Worm (Caenorhabditis elegans) whole organism, L2 larva: ENCODE measurements around the gene C04G6.4.

Experiments used
- C34F6.9 ChIP-seq: fragments of 150-350 bp; optimal IDR thresholded peaks from 2 replicates; lab custom pipeline; 2014; ENCODE audit warnings: missing biosample characterization, missing genetic modification characterization
- F13H6.1 ChIP-seq: sonication (generic microtip); optimal IDR thresholded peaks from 2 replicates; lab custom pipeline; 2016; ENCODE audit warnings: missing genetic modification characterization, missing compliant biosample characterization
- R02D3.7 ChIP-seq: fragments of 150-350 bp; optimal IDR thresholded peaks from 2 replicates; lab custom pipeline; 2014; ENCODE audit warnings: missing biosample characterization, missing genetic modification characterization
- Y55F3AM.14 ChIP-seq: fragments of 200-800 bp; sonication (Bioruptor generic); optimal IDR thresholded peaks from 2 replicates; lab custom pipeline; 2018; ENCODE audit warnings: mild to moderate bottlenecking, missing genetic modification characterization, missing compliant biosample characterization
- ZK546.5 ChIP-seq: sonication (generic microtip); optimal IDR thresholded peaks from 2 replicates; lab custom pipeline; 2017; ENCODE audit warnings: missing biosample characterization, missing genetic modification characterization
- alr-1 ChIP-seq: fragments of 150-350 bp; optimal IDR thresholded peaks from 2 replicates; lab custom pipeline; 2014; ENCODE audit warnings: missing biosample characterization, missing genetic modification characterization
- aly-2 ChIP-seq: fragments of 150-350 bp; optimal IDR thresholded peaks from 2 replicates; lab custom pipeline; 2014; ENCODE audit warnings: missing biosample characterization, missing genetic modification characterization
- ama-1 ChIP-seq: fragments of 150-350 bp; optimal IDR thresholded peaks from 2 replicates; lab custom pipeline; 2018; ENCODE audit warnings: inconsistent platforms
- blmp-1 ChIP-seq: sonication (generic microtip); optimal IDR thresholded peaks from 2 replicates; lab custom pipeline; 2017; ENCODE audit warnings: missing genetic modification characterization, mild to moderate bottlenecking, missing compliant biosample characterization, antibody characterized with exemption, moderate library complexity; ENCODE audit not compliant: insufficient read depth
- ceh-16 ChIP-seq: fragments of 150-350 bp; optimal IDR thresholded peaks from 2 replicates; lab custom pipeline; 2014; ENCODE audit warnings: missing biosample characterization, missing genetic modification characterization
- ceh-82 ChIP-seq: fragments of 150-350 bp; optimal IDR thresholded peaks from 2 replicates; lab custom pipeline; 2014; ENCODE audit warnings: missing biosample characterization, missing genetic modification characterization
- crh-2 ChIP-seq: sonication (generic microtip); optimal IDR thresholded peaks from 2 replicates; lab custom pipeline; 2017; ENCODE audit warnings: missing biosample characterization, missing genetic modification characterization
- dmd-4 ChIP-seq: sonication (generic microtip); optimal IDR thresholded peaks from 2 replicates; lab custom pipeline; 2017; ENCODE audit warnings: missing biosample characterization, missing genetic modification characterization
- egl-27 ChIP-seq: sonication (generic microtip); optimal IDR thresholded peaks from 3 replicates; lab custom pipeline; 2017; ENCODE audit warnings: missing biosample characterization, missing genetic modification reagents, missing genetic modification characterization
- elt-1 ChIP-seq: fragments of 150-350 bp; optimal IDR thresholded peaks from 2 replicates; lab custom pipeline; 2014; ENCODE audit warnings: missing biosample characterization, missing genetic modification characterization
- fos-1 ChIP-seq: fragments of 150-350 bp; optimal IDR thresholded peaks from 2 replicates; lab custom pipeline; 2014; ENCODE audit warnings: missing biosample characterization, missing genetic modification characterization
- gmeb-1 ChIP-seq: fragments of 150-350 bp; optimal IDR thresholded peaks from 2 replicates; lab custom pipeline; 2014; ENCODE audit warnings: missing biosample characterization, missing genetic modification characterization
- lin-11 ChIP-seq: fragments of 150-350 bp; sonication (generic microtip); optimal IDR thresholded peaks from 2 replicates; lab custom pipeline; 2014; ENCODE audit warnings: missing biosample characterization, missing genetic modification characterization, inconsistent platforms, mixed read lengths
- lin-13 ChIP-seq: fragments of 150-350 bp; optimal IDR thresholded peaks from 2 replicates; lab custom pipeline; 2014; ENCODE audit warnings: missing biosample characterization, missing genetic modification reagents, missing genetic modification characterization
- lin-39 ChIP-seq: fragments of 150-350 bp; optimal IDR thresholded peaks from 2 replicates; lab custom pipeline; 2014; ENCODE audit warnings: missing biosample characterization, missing genetic modification reagents, missing genetic modification characterization
- lsy-2 ChIP-seq, 2 experiments: fragments of 150-350 bp in 1 of 2; sonication (generic microtip) in 1 of 2; optimal IDR thresholded peaks; 2 replicates each; lab custom pipeline; 2014 to 2017; ENCODE audit warnings: missing biosample characterization in 2 of 2, missing genetic modification characterization in 2 of 2
- mab-5 ChIP-seq: fragments of 150-350 bp; optimal IDR thresholded peaks from 2 replicates; lab custom pipeline; 2014; ENCODE audit warnings: missing biosample characterization, missing genetic modification characterization
- mdl-1 ChIP-seq, 2 experiments: fragments of 150-350 bp in 1 of 2; sonication (generic microtip) in 1 of 2; optimal IDR thresholded peaks; 2 replicates each; lab custom pipeline; 2017; ENCODE audit warnings: missing biosample characterization in 2 of 2, missing genetic modification characterization in 2 of 2
- nhr-10 ChIP-seq: sonication (generic microtip); optimal IDR thresholded peaks from 2 replicates; lab custom pipeline; 2017; ENCODE audit warnings: missing biosample characterization, missing genetic modification characterization
- nhr-11 ChIP-seq: fragments of 150-350 bp; optimal IDR thresholded peaks from 2 replicates; lab custom pipeline; 2014; ENCODE audit warnings: missing biosample characterization, missing genetic modification characterization
- nhr-12 ChIP-seq: fragments of 150-350 bp; optimal IDR thresholded peaks from 2 replicates; lab custom pipeline; 2014; ENCODE audit warnings: missing biosample characterization, missing genetic modification characterization
- nhr-129 ChIP-seq: fragments of 150-350 bp; optimal IDR thresholded peaks from 2 replicates; lab custom pipeline; 2014; ENCODE audit warnings: missing biosample characterization, missing genetic modification characterization
- nhr-23 ChIP-seq: fragments of 150-350 bp; optimal IDR thresholded peaks from 2 replicates; lab custom pipeline; 2014; ENCODE audit warnings: missing biosample characterization, missing genetic modification reagents, missing genetic modification characterization
- nhr-237 ChIP-seq: fragments of 150-350 bp; optimal IDR thresholded peaks from 2 replicates; lab custom pipeline; 2014; ENCODE audit warnings: missing biosample characterization, missing genetic modification characterization
- nhr-25 ChIP-seq: fragments of 150-350 bp; sonication (generic microtip); optimal IDR thresholded peaks from 3 replicates; lab custom pipeline; 2014; ENCODE audit warnings: missing biosample characterization, missing genetic modification characterization
- nhr-6 ChIP-seq: fragments of 150-350 bp; optimal IDR thresholded peaks from 2 replicates; lab custom pipeline; 2014; ENCODE audit warnings: missing biosample characterization, missing genetic modification characterization
- nhr-77 ChIP-seq: fragments of 150-350 bp; optimal IDR thresholded peaks from 2 replicates; lab custom pipeline; 2014; ENCODE audit warnings: missing biosample characterization, missing genetic modification characterization
- peb-1 ChIP-seq: fragments of 150-350 bp; optimal IDR thresholded peaks from 2 replicates; lab custom pipeline; 2014; ENCODE audit warnings: missing biosample characterization, missing genetic modification characterization
- sem-4 ChIP-seq: fragments of 150-350 bp; optimal IDR thresholded peaks from 2 replicates; lab custom pipeline; 2014; ENCODE audit warnings: missing biosample characterization, missing genetic modification reagents, missing genetic modification characterization
- snpc-4 ChIP-seq: fragments of 150-350 bp; optimal IDR thresholded peaks from 2 replicates; lab custom pipeline; 2014; ENCODE audit warnings: missing biosample characterization, missing genetic modification characterization
- unc-55 ChIP-seq: fragments of 150-350 bp; sonication (generic microtip); optimal IDR thresholded peaks from 3 replicates; lab custom pipeline; 2014; ENCODE audit warnings: missing biosample characterization, missing genetic modification reagents, missing genetic modification characterization
- unc-62 ChIP-seq: fragments of 150-350 bp; optimal IDR thresholded peaks from 2 replicates; lab custom pipeline; 2014; ENCODE audit warnings: missing biosample characterization, missing genetic modification reagents, missing genetic modification characterization
- ztf-11 ChIP-seq: sonication (generic microtip); optimal IDR thresholded peaks from 2 replicates; lab custom pipeline; 2017; ENCODE audit warnings: missing biosample characterization, missing genetic modification characterization
- ztf-4 ChIP-seq: fragments of 150-350 bp; optimal IDR thresholded peaks from 2 replicates; lab custom pipeline; 2014; ENCODE audit warnings: missing biosample characterization, missing genetic modification characterization

The C04G6.4 gene

DNA sequence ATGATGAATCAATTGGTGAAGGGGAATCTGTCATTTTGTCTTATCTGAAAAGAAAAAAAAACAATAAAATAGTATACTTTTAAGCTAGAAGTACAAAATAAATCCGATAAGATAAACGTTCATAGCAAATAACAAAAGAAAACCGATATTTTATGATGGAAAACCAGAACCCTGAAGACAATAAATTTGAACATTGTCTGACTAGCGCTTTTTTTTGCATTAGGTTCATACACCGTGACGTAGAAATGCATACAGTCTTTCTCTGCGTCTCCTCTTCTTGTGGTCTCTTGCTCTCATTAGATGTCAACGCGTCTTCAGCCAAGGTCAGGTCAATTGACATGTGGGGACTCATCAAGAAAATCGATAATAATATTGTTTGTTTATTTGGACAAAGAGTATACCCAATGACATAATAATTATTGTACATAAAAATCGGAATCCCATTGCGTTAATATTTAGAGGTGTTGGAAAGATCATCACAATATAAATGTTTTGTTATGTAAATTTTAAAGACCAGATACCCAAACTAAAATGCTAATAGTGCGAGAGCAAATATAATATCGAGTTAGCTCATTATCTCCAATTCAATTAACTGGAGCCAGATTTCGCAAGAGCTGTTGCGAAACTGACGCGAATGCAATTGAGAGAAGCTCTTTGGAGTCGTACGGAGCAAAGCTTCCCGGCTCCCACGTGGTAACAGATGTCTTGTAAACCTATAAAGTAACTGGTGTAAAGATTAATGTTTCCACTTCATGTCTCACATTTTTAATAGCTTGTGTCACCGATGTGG is 1.9 kb downstream of the C04G6.4 start, which contains the start of gene dsh-2 (continued):
- TF ChIP-seq ama-1 (lab: Kevin White, UChicago) (no peak), elt-1 (tag; lab: Kevin White, UChicago) (no peak), ztf-4 (tag; lab: Kevin White, UChicago) (no peak), nhr-23 (tag; lab: Kevin White, UChicago) (no peak), alr-1 (tag; lab: Kevin White, UChicago) (no peak), R02D3.7 (tag; lab: Kevin White, UChicago) (no peak)
- TF ChIP-seq, all 48 proteins: peak for 15

DNA sequence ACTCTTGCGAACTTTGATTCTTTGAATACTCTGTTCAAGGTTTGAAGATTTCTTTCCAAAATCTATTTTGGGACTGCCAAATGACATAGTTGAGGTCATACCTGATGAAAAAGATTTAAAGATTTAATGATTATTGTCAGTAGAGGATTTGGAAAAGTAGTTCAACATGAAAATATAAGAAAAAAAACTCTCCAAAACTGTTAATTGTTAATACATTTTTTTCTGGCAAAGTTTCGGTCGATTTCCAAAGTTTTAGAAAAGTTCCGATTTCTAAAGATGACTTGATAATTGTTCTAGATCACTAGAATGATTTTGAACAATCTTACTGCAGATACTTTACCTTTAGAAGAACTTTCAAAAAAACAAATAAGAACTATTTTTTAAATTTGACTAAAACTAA is 12.0 kb downstream of the C04G6.4 start, which contains the start of gene C27A2.7:
TSS of gene C27A2.7 (minus strand) at position 101 of the 400 bp plus-strand sequence.
- TF ChIP-seq nhr-12 (tag; lab: Kevin White, UChicago) (no peak), elt-1 (tag; lab: Kevin White, UChicago) (no peak), Y55F3AM.14 (GFP tag; lab: Kevin White, UChicago) (no peak), egl-27 (no peak), mdl-1 (tag; optimal IDR thresholded peaks at IDR 0.05; lab: Kevin White, UChicago) (no peak), lsy-2 (tag; optimal IDR thresholded peaks at IDR 0.05; lab: Kevin White, UChicago) (no peak), snpc-4 (tag; lab: Kevin White, UChicago) (no peak), blmp-1 (tag; lab: Kevin White, UChicago) (no peak), C34F6.9 (tag; lab: Kevin White, UChicago) (no peak)

DNA sequence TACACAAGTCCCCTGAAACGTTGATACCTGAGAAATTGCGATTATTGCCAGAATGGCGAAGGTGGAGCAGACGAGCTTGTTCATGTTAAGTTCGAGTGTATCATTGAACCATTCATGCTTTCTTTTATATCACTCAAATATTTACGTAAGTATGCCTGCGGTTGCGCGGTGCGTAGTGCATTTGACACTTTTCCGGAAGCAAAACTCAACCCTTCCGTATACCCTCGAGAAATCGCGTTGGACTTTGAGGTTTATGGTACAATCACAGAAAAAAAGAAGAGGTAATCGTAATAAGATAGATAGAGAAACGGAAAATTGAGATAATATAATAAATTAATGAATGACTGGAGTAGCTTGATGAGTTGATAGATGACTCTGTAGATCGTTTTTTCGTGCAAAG is 13.7 kb downstream of the C04G6.4 start, which contains the start of gene idpb-2:
TSS of gene idpb-2 (minus strand) at position 101 of the 400 bp plus-strand sequence.
- TF ChIP-seq ceh-82 (tag; lab: Kevin White, UChicago) = no peak
- no peak for TF ChIP-seq lin-11 (tag; lab: Kevin White, UChicago)
- no peak for TF ChIP-seq ceh-16 (tag; lab: Kevin White, UChicago)
- TF ChIP-seq aly-2 (tag; lab: Kevin White, UChicago) = no peak
- no peak for TF ChIP-seq nhr-25 (tag; lab: Kevin White, UChicago)
- no peak for TF ChIP-seq mdl-1 (tag; optimal IDR thresholded peaks at IDR 0.05; lab: Kevin White, UChicago)
- no peak for TF ChIP-seq nhr-11 (tag; lab: Kevin White, UChicago)
- no peak for TF ChIP-seq ztf-4 (tag; lab: Kevin White, UChicago)
- no peak for TF ChIP-seq nhr-77 (tag; lab: Kevin White, UChicago)
- TF ChIP-seq mab-5 (tag; lab: Kevin White, UChicago) = no peak
- no peak for TF ChIP-seq peb-1
- TF ChIP-seq gmeb-1 (tag; lab: Kevin White, UChicago) = no peak
- no peak for TF ChIP-seq ztf-11
- no peak for TF ChIP-seq alr-1 (tag; lab: Kevin White, UChicago)
- TF ChIP-seq nhr-237 (tag; lab: Kevin White, UChicago) = no peak
- no peak for TF ChIP-seq unc-55
- no peak for TF ChIP-seq lsy-2 (tag; optimal IDR thresholded peaks at IDR 0.05; lab: Kevin White, UChicago)
- no peak for TF ChIP-seq lin-13 (GFP tag; lab: Kevin White, UChicago)
- TF ChIP-seq nhr-6 (tag; lab: Kevin White, UChicago) = no peak

DNA sequence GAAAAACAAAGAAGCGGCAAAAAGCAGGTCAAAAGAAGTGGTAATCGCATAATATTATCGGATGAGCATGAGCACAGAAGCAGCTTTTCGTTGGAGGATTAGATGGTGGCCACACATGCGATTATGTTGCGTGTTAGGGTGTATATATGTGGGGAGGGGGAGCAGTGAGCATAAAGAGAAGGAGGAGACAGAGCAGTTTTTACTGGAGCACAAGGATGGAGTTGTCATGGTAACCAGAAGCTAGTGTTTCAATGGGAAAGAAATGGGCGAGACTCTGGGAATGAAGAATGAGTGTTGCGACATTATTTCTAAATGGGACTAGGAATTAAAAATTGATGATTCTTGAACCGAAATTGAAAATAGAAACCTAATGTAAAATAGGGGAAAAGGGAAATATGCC is 15.3 kb downstream of the C04G6.4 start, which contains the start of gene C27A2.8:
TSS of gene C27A2.8 (minus strand) at position 117 of the 400 bp plus-strand sequence.
- TF ChIP-seq ceh-82 (tag; lab: Kevin White, UChicago) = no peak
- TF ChIP-seq ZK546.5 = no peak
- TF ChIP-seq dmd-4 = no peak
- no peak for TF ChIP-seq nhr-23 (tag; lab: Kevin White, UChicago)
- TF ChIP-seq fos-1 (tag; lab: Kevin White, UChicago) = no peak
- TF ChIP-seq ztf-11 = no peak
- TF ChIP-seq lin-39 (tag; lab: Kevin White, UChicago) = no peak

DNA sequence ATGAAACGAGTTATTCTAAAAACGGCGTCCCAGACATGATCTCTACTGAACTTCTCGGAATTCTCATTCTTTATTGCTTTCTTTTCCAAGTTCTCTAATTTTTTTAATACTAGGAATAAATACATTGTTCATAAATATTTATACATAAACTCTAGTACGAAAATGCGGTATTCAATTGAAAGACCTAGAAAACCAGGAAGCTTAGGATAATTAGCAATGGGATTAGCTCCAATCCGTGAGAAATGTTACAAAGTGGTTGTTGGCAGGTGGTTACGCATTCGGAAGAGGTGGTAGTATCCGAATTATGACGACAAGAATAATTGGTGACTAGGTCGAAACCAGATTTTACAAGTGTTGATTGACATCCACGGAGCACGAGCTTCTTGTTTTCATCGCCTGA is 16.3 kb downstream of the C04G6.4 start:
- TF ChIP-seq egl-27 = no peak
- TF ChIP-seq ceh-16 (tag; lab: Kevin White, UChicago) = no peak
- no peak for TF ChIP-seq nhr-129 (tag; lab: Kevin White, UChicago)
- TF ChIP-seq lin-13 (GFP tag; lab: Kevin White, UChicago) = no peak
- no peak for TF ChIP-seq ztf-4 (tag; lab: Kevin White, UChicago)
- TF ChIP-seq lin-39 (tag; lab: Kevin White, UChicago) = no peak
- TF ChIP-seq mdl-1 (tag; optimal IDR thresholded peaks at IDR 0.05; lab: Kevin White, UChicago) = no peak
- TF ChIP-seq ama-1 (lab: Kevin White, UChicago) = no peak
- TF ChIP-seq lin-11 (tag; lab: Kevin White, UChicago) = no peak
- no peak for TF ChIP-seq nhr-10 (tag; lab: Kevin White, UChicago)
- no peak for TF ChIP-seq fos-1 (tag; lab: Kevin White, UChicago)
- no peak for TF ChIP-seq R02D3.7 (tag; lab: Kevin White, UChicago)
- TF ChIP-seq crh-2 = no peak
- TF ChIP-seq sem-4 (tag; lab: Kevin White, UChicago) = no peak
- no peak for TF ChIP-seq nhr-77 (tag; lab: Kevin White, UChicago)
- TF ChIP-seq F13H6.1 (tag; lab: Kevin White, UChicago) = no peak
- TF ChIP-seq unc-62 (GFP tag; lab: Kevin White, UChicago) = no peak
- no peak for TF ChIP-seq mab-5 (tag; lab: Kevin White, UChicago)
- no peak for TF ChIP-seq C34F6.9 (tag; lab: Kevin White, UChicago)
- TF ChIP-seq peb-1 = no peak
